Fruit fly (Drosophila melanogaster): Measurements from ENCODE around the gene CG17242.

CG17242 gene

DNA sequence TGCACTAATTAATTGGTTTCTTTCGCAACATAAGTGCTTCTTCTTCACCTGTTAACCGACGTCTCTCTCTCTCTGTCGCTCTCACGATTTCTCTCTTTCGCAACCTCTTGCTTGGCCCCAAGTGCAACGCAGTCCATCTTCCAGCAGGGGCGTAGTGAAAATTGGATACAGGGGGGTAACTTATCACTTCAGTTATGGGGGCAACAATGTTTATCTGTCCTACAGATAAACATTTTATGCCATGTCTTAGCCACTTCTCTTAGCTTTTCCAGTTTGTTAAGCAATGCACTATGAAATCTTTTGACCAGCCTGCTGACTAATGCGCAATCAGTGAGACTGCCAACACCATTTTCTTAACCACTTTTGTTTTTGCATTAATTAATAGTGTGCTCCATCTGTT, 41.6 kb downstream of the CG17242 start (continued):
- TF ChIP-seq NC2β (GFP tag; optimal IDR thresholded peaks at IDR 0.05) (peak; percentile 3), bsh (GFP tag; optimal IDR thresholded peaks at IDR 0.05) (peak; percentile 23 to 57), CG18599 (GFP tag; optimal IDR thresholded peaks at IDR 0.05) (no peak), lab (GFP tag; optimal IDR thresholded peaks at IDR 0.05) (peak; percentile 54), br (optimal IDR thresholded peaks at IDR 0.05) (no peak), Doc2 (GFP tag; IDR thresholded peaks at IDR 0.05) (no peak), CTCF (GFP tag; optimal IDR thresholded peaks at IDR 0.05) (no peak), CG33213 (GFP tag; optimal IDR thresholded peaks at IDR 0.05) (no peak), D (optimal IDR thresholded peaks at IDR 0.05) (no peak), D (GFP tag; optimal IDR thresholded peaks at IDR 0.05) (peak; percentile 0), bowl (GFP tag; IDR thresholded peaks at IDR 0.05) (peak; percentile 55; the same call in 1 of the 2 replicates), CG6813 (GFP tag; optimal IDR thresholded peaks at IDR 0.05) (peak; percentile 42), gcm2 (GFP tag; optimal IDR thresholded peaks at IDR 0.05) (peak; percentile 63), CG31441 (GFP tag; IDR thresholded peaks at IDR 0.05) (peak; percentile 44; the same call in 1 of the 2 replicates), luna (GFP tag; optimal IDR thresholded peaks at IDR 0.05) (no peak), CG2889 (GFP tag; IDR thresholded peaks at IDR 0.05) (no peak), CG2116 (GFP tag; optimal IDR thresholded peaks at IDR 0.05) (peak; percentile 21), ATbp (GFP tag; optimal IDR thresholded peaks at IDR 0.05) (peak; percentile 68), az2 (GFP tag; optimal IDR thresholded peaks at IDR 0.05) (peak; percentile 33), C15 (GFP tag; IDR thresholded peaks at IDR 0.05) (0 out of 3 replicates have a peak, but pooled peaks have one; percentile 49), danr (GFP tag; IDR thresholded peaks at IDR 0.05) (no peak), wek (GFP tag; optimal IDR thresholded peaks at IDR 0.05) (peak; percentile 40), CG11456 (GFP tag; IDR thresholded peaks at IDR 0.05) (peak; percentile 57; the same call in 1 of the 3 replicates), Opbp (GFP tag; IDR thresholded peaks at IDR 0.05; ENCODE audit: partially characterized antibody) (no peak), MESR4 (GFP tag; optimal IDR thresholded peaks at IDR 0.05) (no peak), ab (GFP tag; optimal IDR thresholded peaks at IDR 0.05) (no peak), Ptx1 (GFP tag; IDR thresholded peaks at IDR 0.05) (peak; percentile 66), Sox102F (GFP tag; optimal IDR thresholded peaks at IDR 0.05) (no peak), usp (GFP tag; optimal IDR thresholded peaks at IDR 0.05) (no peak), Dp (GFP tag; optimal IDR thresholded peaks at IDR 0.05) (no peak), fd96Cb (tag; optimal IDR thresholded peaks at IDR 0.05) (peak; percentile 43), CG2120 (GFP tag; optimal IDR thresholded peaks at IDR 0.05) (peak; percentile 45), CG4820 (GFP tag; optimal IDR thresholded peaks at IDR 0.05) (no peak), Hr39 (optimal IDR thresholded peaks at IDR 0.05) (no peak), CG1602 (GFP tag; optimal IDR thresholded peaks at IDR 0.05) (no peak), sisA (GFP tag; IDR thresholded peaks at IDR 0.05) (peak; percentile 59; the same call in 1 of the 2 replicates), CG8388 (GFP tag; optimal IDR thresholded peaks at IDR 0.05) (peak; percentile 35), trem (tag; optimal IDR thresholded peaks at IDR 0.05) (peak; percentile 10), Sin3A (optimal IDR thresholded peaks at IDR 0.05) (no peak), CG6683 (GFP tag; optimal IDR thresholded peaks at IDR 0.05) (no peak), Taf1 (GFP tag; IDR thresholded peaks at IDR 0.05) (no peak), Meics (GFP tag; optimal IDR thresholded peaks at IDR 0.05) (peak; percentile 27), sr (GFP tag; IDR thresholded peaks at IDR 0.05) (peak; percentile 53; the same call in 1 of the 3 replicates), slou (GFP tag; optimal IDR thresholded peaks at IDR 0.05) (no peak), TFAM (GFP tag; optimal IDR thresholded peaks at IDR 0.05) (no peak), nmo (GFP tag; optimal IDR thresholded peaks at IDR 0.05) (peak; percentile 26), h (optimal IDR thresholded peaks at IDR 0.05) (no peak), CG1792 (GFP tag; optimal IDR thresholded peaks at IDR 0.05) (no peak), HmgD (GFP tag; optimal IDR thresholded peaks at IDR 0.05) (no peak), Hmr (GFP tag; optimal IDR thresholded peaks at IDR 0.05) (peak; percentile 40), gro (GFP tag; optimal IDR thresholded peaks at IDR 0.05) (no peak), CG10654 (GFP tag; optimal IDR thresholded peaks at IDR 0.05) (peak; percentile 14), ro (GFP tag; IDR thresholded peaks at IDR 0.05) (no peak), CG34224 (GFP tag; IDR thresholded peaks at IDR 0.05; ENCODE audit: partially characterized antibody) (no peak)

Data from whole organism, embryonic.